Worm (Caenorhabditis elegans): ENCODE data around the gene sri-74.
"Not testable (repeated sequence)": the region's sequence is repeated elsewhere in the genome, so short reads cannot be mapped to it uniquely, and the experiment has no call there.

ce11 chrII:2622936-2623452, 40.0 kb upstream of the sri-74 start, which contains the start of gene D2062.4:
- TF ChIP-seq elt-3, zag-1, dmd-4, fos-1, lin-39, egl-27, nhr-12 (tag; optimal IDR thresholded peaks at IDR 0.05): not testable (repeated sequence)

Measured in whole organism, L2 larva.